Worm (Caenorhabditis elegans) whole organism, midembryonic: ENCODE measurements around the gene anoh-2.
A peak's percentile ranks its signal among the peaks of the same experiment; 100 is the strongest.

ENCODE experiments used
- T22C8.4 ChIP-seq: fragments of 200-800 bp; sonication (Bioruptor generic); IDR thresholded peaks from 2 replicates; pipeline ENCODE4 v1.3.6; 2022; ENCODE audit warnings: missing genetic modification characterization, missing compliant biosample characterization
- cog-1 ChIP-seq: sonication (generic microtip); optimal IDR thresholded peaks from 2 replicates; lab custom pipeline; 2016; ENCODE audit warnings: missing genetic modification characterization, missing compliant biosample characterization
- flt-1 ChIP-seq: fragments of 200-800 bp; sonication (Bioruptor generic); IDR thresholded peaks from 2 replicates; pipeline ENCODE4 v1.3.6; 2022; ENCODE audit warnings: missing genetic modification characterization, missing compliant biosample characterization
- klf-2 ChIP-seq: fragments of 200-800 bp; sonication (Bioruptor generic); conservative IDR thresholded peaks from 2 replicates; pipeline ENCODE4 v1.3.6; 2022; ENCODE audit warnings: missing genetic modification reagents, missing genetic modification characterization, missing compliant biosample characterization
- med-1 ChIP-seq: sonication (generic microtip); optimal IDR thresholded peaks from 2 replicates; lab custom pipeline; 2017; ENCODE audit warnings: missing genetic modification characterization, mild to moderate bottlenecking, missing compliant biosample characterization, antibody characterized with exemption, missing genetic modification reagents; ENCODE audit not compliant: insufficient read depth
- ref-1 ChIP-seq: fragments of 200-800 bp; sonication (Bioruptor generic); conservative IDR thresholded peaks from 2 replicates; pipeline ENCODE4 v1.3.6; 2022; ENCODE audit warnings: missing genetic modification reagents, missing genetic modification characterization, missing compliant biosample characterization
- tab-1 ChIP-seq: fragments of 200-800 bp; sonication (Bioruptor generic); IDR thresholded peaks from 2 replicates; pipeline ENCODE4 v1.3.6; 2022; ENCODE audit warnings: missing genetic modification characterization, missing compliant biosample characterization
- ztf-23 ChIP-seq: fragments of 200-800 bp; sonication (Bioruptor generic); IDR thresholded peaks from 2 replicates; pipeline ENCODE4 v1.3.6; 2022; ENCODE audit warnings: missing genetic modification reagents, missing genetic modification characterization, missing compliant biosample characterization
- ztf-29 ChIP-seq: fragments of 200-800 bp; sonication (Bioruptor generic); IDR thresholded peaks from 2 replicates; pipeline ENCODE4 v1.3.6; 2022; ENCODE audit warnings: missing genetic modification reagents, missing genetic modification characterization, missing compliant biosample characterization

anoh-2 gene

ce11 chrIV:14616303-14616702 is 41.8 kb upstream of the anoh-2 start, which contains the start of gene dmd-6:
dmd-6 (plus strand) TSS chrIV:14616603.
- TF ChIP-seq cog-1 (tag; lab: Kevin White, UChicago) (no peak), med-1 (GFP tag; lab: Kevin White, UChicago) (no peak), ztf-29 (GFP tag; lab: Robert Waterston, UW) (no peak), T22C8.4 (GFP tag; lab: Robert Waterston, UW) (no peak), flt-1 (GFP tag; lab: Robert Waterston, UW) (no peak), klf-2 (GFP tag; lab: Robert Waterston, UW) (no peak), ref-1 (GFP tag; lab: Robert Waterston, UW) (no peak), ztf-23 (GFP tag; lab: Robert Waterston, UW) (no peak)

DNA sequence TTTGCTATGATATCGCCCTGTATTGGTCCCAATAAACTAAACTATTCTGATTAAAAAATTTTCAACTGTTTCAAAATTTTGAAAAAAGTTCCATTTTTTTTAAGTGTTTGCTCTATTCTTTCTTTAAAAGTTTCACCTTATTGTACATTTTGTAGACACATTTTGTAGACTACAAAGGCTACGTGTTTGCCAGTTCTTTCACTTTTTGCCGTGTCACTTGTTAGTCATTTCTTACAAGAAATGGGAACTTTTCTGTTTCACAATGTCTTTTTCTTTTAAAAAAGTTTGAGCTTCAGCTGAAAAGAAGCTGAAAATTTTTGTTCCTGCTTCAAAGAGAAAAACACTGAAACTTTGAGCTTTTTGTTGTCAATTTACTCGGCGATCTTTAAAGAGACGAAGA is 41.0 kb upstream of the anoh-2 start:
- no peak for TF ChIP-seq ztf-23 (GFP tag; lab: Robert Waterston, UW)
- no peak for TF ChIP-seq flt-1 (GFP tag; lab: Robert Waterston, UW)
- no peak for TF ChIP-seq ref-1 (GFP tag; lab: Robert Waterston, UW)
- TF ChIP-seq T22C8.4 (GFP tag; lab: Robert Waterston, UW) = no peak
- TF ChIP-seq ztf-29 (GFP tag; lab: Robert Waterston, UW) = no peak
- TF ChIP-seq tab-1 (GFP tag; lab: Robert Waterston, UW) = no peak
- no peak for TF ChIP-seq klf-2 (GFP tag; lab: Robert Waterston, UW)
- TF ChIP-seq med-1 (GFP tag; lab: Kevin White, UChicago) = no peak
- TF ChIP-seq cog-1 (tag; lab: Kevin White, UChicago) = no peak

ce11 chrIV:14617498-14617897 is 40.6 kb upstream of the anoh-2 start:
- TF ChIP-seq flt-1 (GFP tag; lab: Robert Waterston, UW) = no peak
- no peak for TF ChIP-seq tab-1 (GFP tag; lab: Robert Waterston, UW)

- no peak for TF ChIP-seq tab-1 (GFP tag; lab: Robert Waterston, UW)
- no peak for TF ChIP-seq klf-2 (GFP tag; lab: Robert Waterston, UW)
- TF ChIP-seq flt-1 (GFP tag; lab: Robert Waterston, UW) = no peak
- TF ChIP-seq med-1 (GFP tag; lab: Kevin White, UChicago) = no peak
- TF ChIP-seq T22C8.4 (GFP tag; lab: Robert Waterston, UW) = no peak
- TF ChIP-seq ztf-29 (GFP tag; lab: Robert Waterston, UW) = no peak
- no peak for TF ChIP-seq ztf-23 (GFP tag; lab: Robert Waterston, UW)
- TF ChIP-seq cog-1 (tag; lab: Kevin White, UChicago) = no peak
- TF ChIP-seq ref-1 (GFP tag; lab: Robert Waterston, UW) = no peak
These were observed 40.1 kb upstream of the anoh-2 start for ce11 chrIV:14617985-14618384.

ce11 chrIV:14618551-14618950 is 39.6 kb upstream of the anoh-2 start:
- TF ChIP-seq tab-1 (GFP tag; lab: Robert Waterston, UW) = no peak
- TF ChIP-seq cog-1 (tag; lab: Kevin White, UChicago) = no peak
- no peak for TF ChIP-seq flt-1 (GFP tag; lab: Robert Waterston, UW)
- TF ChIP-seq klf-2 (GFP tag; lab: Robert Waterston, UW) = no peak
- no peak for TF ChIP-seq med-1 (GFP tag; lab: Kevin White, UChicago)
- no peak for TF ChIP-seq T22C8.4 (GFP tag; lab: Robert Waterston, UW)
- TF ChIP-seq ref-1 (GFP tag; lab: Robert Waterston, UW) = no peak
- TF ChIP-seq ztf-23 (GFP tag; lab: Robert Waterston, UW) = no peak
- no peak for TF ChIP-seq ztf-29 (GFP tag; lab: Robert Waterston, UW)

- TF ChIP-seq tab-1 (GFP tag; lab: Robert Waterston, UW) (no peak), ztf-29 (GFP tag; lab: Robert Waterston, UW) (no peak), med-1 (GFP tag; lab: Kevin White, UChicago) (no peak)
These were observed 38.1 kb upstream of the anoh-2 start for ce11 chrIV:14620042-14620441.

ce11 chrIV:14620543-14620942 is 37.6 kb upstream of the anoh-2 start:
- TF ChIP-seq klf-2 (GFP tag; lab: Robert Waterston, UW) (no peak), flt-1 (GFP tag; lab: Robert Waterston, UW) (no peak), med-1 (GFP tag; lab: Kevin White, UChicago) (no peak), cog-1 (tag; lab: Kevin White, UChicago) (no peak), ztf-23 (GFP tag; lab: Robert Waterston, UW) (no peak), ref-1 (GFP tag; lab: Robert Waterston, UW) (no peak), tab-1 (GFP tag; lab: Robert Waterston, UW) (no peak), ztf-29 (GFP tag; lab: Robert Waterston, UW) (no peak), T22C8.4 (GFP tag; lab: Robert Waterston, UW) (no peak)

DNA sequence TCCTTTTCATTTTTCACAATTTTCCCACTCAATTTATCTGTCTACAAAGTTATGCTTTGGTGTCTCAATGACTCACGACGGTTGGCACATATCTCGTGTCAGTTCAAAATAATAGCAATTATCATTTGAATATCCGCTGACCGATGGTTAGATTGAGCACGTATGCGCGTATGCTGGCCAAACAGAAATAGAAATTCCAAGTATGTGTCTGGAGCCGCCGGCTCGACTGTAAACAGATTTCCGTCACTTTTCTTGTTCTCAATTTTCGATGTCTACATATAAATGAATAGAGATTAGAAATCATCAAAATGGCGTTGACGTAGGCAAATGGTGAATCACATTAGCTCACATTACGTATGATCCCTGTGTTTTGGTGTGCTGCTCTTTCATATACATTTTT is 37.0 kb upstream of the anoh-2 start:
- no peak for TF ChIP-seq klf-2 (GFP tag; lab: Robert Waterston, UW)
- no peak for TF ChIP-seq ztf-23 (GFP tag; lab: Robert Waterston, UW)
- TF ChIP-seq tab-1 (GFP tag; lab: Robert Waterston, UW) = no peak
- no peak for TF ChIP-seq flt-1 (GFP tag; lab: Robert Waterston, UW)
- no peak for TF ChIP-seq ref-1 (GFP tag; lab: Robert Waterston, UW)
- TF ChIP-seq T22C8.4 (GFP tag; lab: Robert Waterston, UW) = no peak

DNA sequence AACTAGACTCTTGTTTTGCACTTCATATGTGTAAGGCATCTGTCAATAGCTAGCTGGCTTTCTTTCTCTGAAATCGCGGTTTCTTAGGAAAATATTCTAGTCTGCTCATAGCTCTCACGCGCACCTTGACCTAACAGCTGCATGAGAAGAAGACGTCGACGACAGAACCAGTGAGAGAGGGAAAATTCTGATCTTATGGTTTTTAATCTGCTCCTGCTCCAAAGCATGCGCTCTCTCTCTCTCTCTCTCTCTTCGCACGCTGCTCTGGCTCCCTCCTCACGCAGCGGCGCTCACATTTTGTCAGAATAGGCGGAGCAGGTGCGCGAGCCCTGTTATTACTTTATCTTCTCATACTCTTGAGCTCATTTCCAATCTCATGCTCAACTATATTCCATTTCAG is 36.0 kb upstream of the anoh-2 start:
- TF ChIP-seq cog-1 (tag; lab: Kevin White, UChicago) = no peak
- 0 out of 2 replicates have a peak, but pooled peaks have one; percentile 27 for TF ChIP-seq flt-1 (GFP tag; lab: Robert Waterston, UW)
- no peak for TF ChIP-seq ztf-23 (GFP tag; lab: Robert Waterston, UW)
- no peak for TF ChIP-seq ref-1 (GFP tag; lab: Robert Waterston, UW)

- no peak for TF ChIP-seq flt-1 (GFP tag; lab: Robert Waterston, UW)
- TF ChIP-seq cog-1 (tag; lab: Kevin White, UChicago) = no peak
- TF ChIP-seq ztf-29 (GFP tag; lab: Robert Waterston, UW) = no peak
- no peak for TF ChIP-seq ref-1 (GFP tag; lab: Robert Waterston, UW)
- TF ChIP-seq T22C8.4 (GFP tag; lab: Robert Waterston, UW) = no peak
- no peak for TF ChIP-seq tab-1 (GFP tag; lab: Robert Waterston, UW)
These were observed 26.4 kb upstream of the anoh-2 start for ce11 chrIV:14631726-14632125.
